Fruit fly (Drosophila melanogaster) whole organism, adult: Measurements from ENCODE around the gene CG34039.

Experiments
- CG11617 ChIP-seq: fragments of 200-800 bp; sonication (Bioruptor generic); optimal IDR thresholded peaks from 2 replicates; lab custom pipeline; 2017; ENCODE audit warnings: mild to moderate bottlenecking, missing biosample characterization, missing genetic modification reagents, missing genetic modification characterization
- CG12768 ChIP-seq: fragments of 200-800 bp; sonication (Bioruptor generic); optimal IDR thresholded peaks from 2 replicates; lab custom pipeline; 2017; ENCODE audit warnings: missing biosample characterization, missing genetic modification characterization, mild to moderate bottlenecking, moderate library complexity, missing genetic modification reagents
- CG14711 ChIP-seq: fragments of 200-800 bp; sonication (Bioruptor generic); optimal IDR thresholded peaks from 2 replicates; lab custom pipeline; 2018; ENCODE audit warnings: missing biosample characterization, mild to moderate bottlenecking, missing genetic modification characterization, moderate library complexity
- CG1620 ChIP-seq: fragments of 200-800 bp; sonication (Bioruptor generic); optimal IDR thresholded peaks from 2 replicates; lab custom pipeline; 2016; ENCODE audit warnings: missing biosample characterization, missing genetic modification characterization
- CG33017 ChIP-seq: fragments of 200-800 bp; sonication (Bioruptor generic); optimal IDR thresholded peaks from 2 replicates; lab custom pipeline; 2018; ENCODE audit warnings: missing biosample characterization, mild to moderate bottlenecking, missing genetic modification characterization, moderate library complexity
- CG5204 ChIP-seq: fragments of 200-800 bp; sonication (Bioruptor generic); optimal IDR thresholded peaks from 2 replicates; lab custom pipeline; 2016; ENCODE audit warnings: missing biosample characterization, missing genetic modification characterization
- CG7045 ChIP-seq: fragments of 200-800 bp; sonication (Bioruptor generic); optimal IDR thresholded peaks from 2 replicates; lab custom pipeline; 2017; ENCODE audit warnings: missing biosample characterization, mild to moderate bottlenecking, missing genetic modification characterization
- CG7101 ChIP-seq: fragments of 200-800 bp; sonication (Bioruptor generic); optimal IDR thresholded peaks from 2 replicates; lab custom pipeline; 2018; ENCODE audit warnings: missing biosample characterization, mild to moderate bottlenecking, missing genetic modification characterization, moderate library complexity
- Clk ChIP-seq: fragments of 200-800 bp; sonication (Bioruptor generic); optimal IDR thresholded peaks from 2 replicates; lab custom pipeline; 2017; ENCODE audit warnings: missing biosample characterization, missing genetic modification characterization
- Crg-1 ChIP-seq: fragments of 200-800 bp; sonication (Bioruptor generic); optimal IDR thresholded peaks from 2 replicates; lab custom pipeline; 2016; ENCODE audit warnings: missing biosample characterization, missing genetic modification characterization
- Hr96 ChIP-seq: fragments of 200-800 bp; sonication (Bioruptor generic); optimal IDR thresholded peaks from 2 replicates; lab custom pipeline; 2016; ENCODE audit warnings: missing biosample characterization, missing genetic modification characterization
- Mnt ChIP-seq: fragments of 200-800 bp; sonication (Bioruptor generic); optimal IDR thresholded peaks from 2 replicates; lab custom pipeline; 2016; ENCODE audit warnings: missing biosample characterization, mild to moderate bottlenecking, missing genetic modification characterization
- bab1 ChIP-seq: fragments of 200-800 bp; sonication (Bioruptor generic); optimal IDR thresholded peaks from 3 replicates; lab custom pipeline; 2019; ENCODE audit warnings: missing biosample characterization, mild to moderate bottlenecking, missing genetic modification characterization, moderate library complexity
- cic ChIP-seq: fragments of 200-800 bp; sonication (Bioruptor generic); optimal IDR thresholded peaks from 2 replicates; lab custom pipeline; 2017; ENCODE audit warnings: missing biosample characterization, mild to moderate bottlenecking, missing genetic modification characterization, moderate library complexity
- cnc ChIP-seq, 2 experiments: fragments of >200 bp; optimal IDR thresholded peaks; 2 replicates each; lab custom pipeline; 2017
- kay ChIP-seq: fragments of 200-800 bp; sonication (Bioruptor generic); peaks from one replicate; lab custom pipeline; 2016; ENCODE audit warnings: missing biosample characterization, missing genetic modification characterization, borderline replicate concordance
- ovo ChIP-seq: fragments of 200-800 bp; sonication (Bioruptor generic); optimal IDR thresholded peaks from 2 replicates; lab custom pipeline; 2016; ENCODE audit warnings: missing biosample characterization, missing genetic modification characterization
- pad ChIP-seq: fragments of 200-800 bp; sonication (Bioruptor generic); optimal IDR thresholded peaks from 3 replicates; lab custom pipeline; 2017; ENCODE audit warnings: missing biosample characterization, missing genetic modification characterization, mild to moderate bottlenecking, moderate library complexity, missing genetic modification reagents
- tj ChIP-seq: fragments of 200-800 bp; sonication (Bioruptor generic); optimal IDR thresholded peaks from 3 replicates; lab custom pipeline; 2017; ENCODE audit warnings: missing biosample characterization, mild to moderate bottlenecking, missing genetic modification characterization, moderate library complexity
- toe ChIP-seq: fragments of 200-800 bp; sonication (Bioruptor generic); optimal IDR thresholded peaks from 2 replicates; lab custom pipeline; 2016; ENCODE audit warnings: missing biosample characterization, missing genetic modification characterization

Gene CG34039

DNA sequence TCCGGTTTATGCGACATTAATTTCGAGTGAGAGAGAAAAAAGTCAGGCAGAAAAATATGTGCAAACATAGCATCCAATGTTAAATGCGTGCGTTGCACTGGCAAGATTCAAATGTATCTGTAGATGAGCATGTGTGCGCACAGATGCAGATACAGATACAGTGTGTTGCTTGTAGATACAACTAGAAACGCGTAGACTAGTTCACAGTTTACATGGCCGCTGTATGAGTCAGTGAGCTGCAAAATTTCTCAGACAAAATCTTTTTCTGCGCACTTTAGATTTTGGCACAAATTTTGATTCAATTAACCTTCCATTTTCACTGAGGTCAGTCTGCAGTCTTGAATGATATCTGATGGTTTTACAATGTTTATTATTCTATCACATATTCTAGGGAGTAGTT, 3.6 kb upstream of the CG34039 start:
- no peak for TF ChIP-seq toe (GFP tag; lab: Kevin White, UChicago)
- no peak for TF ChIP-seq Hr96 (GFP tag; lab: Kevin White, UChicago)
- TF ChIP-seq tj (GFP tag; lab: Kevin White, UChicago): peak; percentile 23
- TF ChIP-seq CG12768 (GFP tag; lab: Kevin White, UChicago): no peak

DNA sequence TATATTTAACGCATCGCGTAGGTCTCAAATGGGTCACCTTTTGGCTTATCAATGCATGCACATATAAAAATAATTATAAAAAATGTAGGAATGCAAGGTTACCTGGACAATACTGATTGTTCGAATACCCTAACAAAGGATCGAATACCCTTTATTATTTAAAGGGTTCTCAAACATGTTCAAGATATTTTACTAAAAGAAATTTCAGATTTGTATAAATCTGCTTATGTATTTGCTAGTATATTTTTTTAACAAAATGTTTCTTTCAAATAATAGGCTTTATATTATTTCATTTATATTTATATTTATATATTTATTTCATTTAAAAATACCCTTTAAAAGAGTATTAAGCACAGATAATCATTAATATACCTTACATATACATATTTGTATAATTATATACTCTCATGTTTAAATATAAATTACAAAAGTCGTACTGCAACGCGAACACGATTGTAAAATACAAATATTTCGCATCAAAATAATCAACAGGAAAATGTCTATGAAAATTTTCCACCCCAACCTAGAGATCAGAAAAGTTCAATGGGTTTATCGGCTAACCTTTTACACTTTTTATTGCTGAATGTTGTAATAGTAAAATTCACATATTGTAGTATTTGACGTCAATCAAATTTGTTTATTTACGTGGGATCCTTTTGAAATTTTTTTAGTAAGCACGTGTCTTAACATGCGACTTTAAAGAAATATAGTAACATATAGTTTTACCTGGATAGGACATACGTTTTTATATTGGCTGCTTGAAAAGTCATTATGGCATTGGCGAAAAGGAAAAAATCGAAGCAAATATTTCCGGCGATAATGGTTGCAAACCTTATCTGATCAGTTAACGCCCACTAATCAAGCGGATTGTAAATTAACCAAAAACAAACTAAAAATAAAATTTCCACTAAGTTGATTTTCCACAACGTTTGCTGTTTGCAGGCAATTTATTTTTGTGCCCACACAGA, 2.7 kb upstream of the CG34039 start:
- TF ChIP-seq Clk (no peak), cic (GFP tag; lab: Kevin White, UChicago) (peak; percentile 73), kay (GFP tag; lab: Kevin White, UChicago) (peak; percentile 88), CG33017 (tag; lab: Kevin White, UChicago) (peak; percentile 77), cnc (optimal IDR thresholded peaks at IDR 0.05; lab: Kevin White, UChicago) (no peak), CG7101 (tag; lab: Kevin White, UChicago) (peak; percentile 57), Hr96 (GFP tag; lab: Kevin White, UChicago) (no peak), toe (GFP tag; lab: Kevin White, UChicago) (no peak), CG14711 (peak; percentile 38)

DNA sequence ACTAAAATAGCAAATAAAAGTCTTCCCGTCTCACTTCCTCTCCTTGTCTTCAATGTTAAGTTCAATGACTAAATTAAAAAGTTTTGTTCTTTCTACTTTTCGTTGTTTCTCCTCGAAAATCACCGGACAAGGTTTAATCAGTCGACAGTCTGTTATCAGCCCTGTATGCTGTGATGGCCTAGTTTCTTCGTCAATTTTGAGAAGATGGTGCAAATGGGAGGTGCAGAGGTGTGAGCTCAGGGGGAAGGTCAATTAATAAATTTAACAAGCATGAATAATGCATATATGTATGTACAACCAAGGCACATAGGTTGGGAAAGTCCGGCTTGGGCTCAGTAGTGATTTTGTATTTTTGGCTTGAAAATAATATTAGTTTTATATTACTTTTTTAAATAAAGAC, 1.8 kb upstream of the CG34039 start:
- TF ChIP-seq CG7101 (tag; lab: Kevin White, UChicago) (no peak), Mnt (GFP tag; lab: Kevin White, UChicago) (no peak), CG7045 (GFP tag; lab: Kevin White, UChicago) (no peak), kay (GFP tag; lab: Kevin White, UChicago) (no peak), cic (GFP tag; lab: Kevin White, UChicago) (no peak), cnc (optimal IDR thresholded peaks at IDR 0.05; lab: Kevin White, UChicago) (no peak), Crg-1 (GFP tag; lab: Kevin White, UChicago) (no peak), CG1620 (no peak), tj (GFP tag; lab: Kevin White, UChicago) (no peak), pad (GFP tag; lab: Kevin White, UChicago) (no peak), Clk (no peak), CG33017 (tag; lab: Kevin White, UChicago) (no peak), CG14711 (no peak), Hr96 (GFP tag; lab: Kevin White, UChicago) (no peak), ovo (GFP tag; lab: Kevin White, UChicago) (no peak), CG5204 (GFP tag; lab: Kevin White, UChicago) (no peak), bab1 (GFP tag; lab: Kevin White, UChicago) (no peak), CG11617 (GFP tag; lab: Kevin White, UChicago) (no peak)

DNA sequence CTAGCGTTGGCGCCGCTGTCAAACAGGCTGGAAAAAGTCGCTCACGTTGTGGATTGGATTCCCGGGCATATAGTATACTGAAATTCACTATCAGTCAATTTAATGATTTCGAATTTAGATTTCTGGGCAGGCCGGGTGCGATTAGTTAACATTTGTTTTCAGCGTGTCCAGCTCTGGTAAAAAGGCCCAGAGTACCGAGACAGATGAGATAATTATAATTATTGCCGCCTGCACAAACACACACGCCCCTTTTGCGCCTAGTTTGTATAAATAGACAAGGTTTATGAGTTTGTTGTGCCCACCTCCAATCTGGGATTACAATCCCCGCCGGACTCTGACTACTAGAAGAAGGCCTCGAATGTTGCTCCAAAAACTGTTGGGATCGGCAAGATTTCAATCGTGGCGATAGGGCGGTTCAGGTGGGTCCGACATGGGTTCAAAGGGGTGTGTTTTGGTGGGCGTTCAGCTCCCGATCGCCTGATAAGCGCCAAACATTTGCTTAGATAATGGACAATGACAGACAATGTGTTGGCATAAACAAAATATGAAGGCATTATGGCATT, 772 bp upstream of the CG34039 start:
- TF ChIP-seq ovo (GFP tag; lab: Kevin White, UChicago): no peak
- TF ChIP-seq toe (GFP tag; lab: Kevin White, UChicago): no peak
- no peak for TF ChIP-seq CG1620
- TF ChIP-seq cnc (optimal IDR thresholded peaks at IDR 0.05; lab: Kevin White, UChicago): no peak
- TF ChIP-seq kay (GFP tag; lab: Kevin White, UChicago): peak; percentile 42
- TF ChIP-seq CG7045 (GFP tag; lab: Kevin White, UChicago): no peak
- TF ChIP-seq Crg-1 (GFP tag; lab: Kevin White, UChicago): no peak
- TF ChIP-seq tj (GFP tag; lab: Kevin White, UChicago): peak; percentile 64
- no peak for TF ChIP-seq CG12768 (GFP tag; lab: Kevin White, UChicago)
- no peak for TF ChIP-seq CG11617 (GFP tag; lab: Kevin White, UChicago)
- no peak for TF ChIP-seq CG5204 (GFP tag; lab: Kevin White, UChicago)
- no peak for TF ChIP-seq pad (GFP tag; lab: Kevin White, UChicago)
- no peak for TF ChIP-seq Mnt (GFP tag; lab: Kevin White, UChicago)
- TF ChIP-seq cic (GFP tag; lab: Kevin White, UChicago): peak; percentile 82
- no peak for TF ChIP-seq Hr96 (GFP tag; lab: Kevin White, UChicago)

dm6 chr3L:14560664-14561063, 864 bp downstream of the CG34039 start, which contains the start of gene Lk:
TSS of gene Lk (minus strand) at chr3L:14560764.
- TF ChIP-seq ovo (GFP tag; lab: Kevin White, UChicago): no peak
- TF ChIP-seq Crg-1 (GFP tag; lab: Kevin White, UChicago): no peak
- no peak for TF ChIP-seq bab1 (GFP tag; lab: Kevin White, UChicago)
- no peak for TF ChIP-seq Clk
- TF ChIP-seq Hr96 (GFP tag; lab: Kevin White, UChicago): no peak
- TF ChIP-seq Mnt (GFP tag; lab: Kevin White, UChicago): no peak
- no peak for TF ChIP-seq CG11617 (GFP tag; lab: Kevin White, UChicago)
- no peak for TF ChIP-seq CG7101 (tag; lab: Kevin White, UChicago)
- TF ChIP-seq tj (GFP tag; lab: Kevin White, UChicago): no peak
- TF ChIP-seq CG14711: no peak
- no peak for TF ChIP-seq CG1620

- TF ChIP-seq kay (GFP tag; lab: Kevin White, UChicago) (peak; percentile 51), CG14711 (no peak), pad (GFP tag; lab: Kevin White, UChicago) (peak; percentile 23), tj (GFP tag; lab: Kevin White, UChicago) (no peak)
Observed at dm6 chr3L:14562672-14563071, 2.9 kb downstream of the CG34039 start.
